Worm (Caenorhabditis elegans): ENCODE results near the gene srd-63.

Gene srd-63

DNA sequence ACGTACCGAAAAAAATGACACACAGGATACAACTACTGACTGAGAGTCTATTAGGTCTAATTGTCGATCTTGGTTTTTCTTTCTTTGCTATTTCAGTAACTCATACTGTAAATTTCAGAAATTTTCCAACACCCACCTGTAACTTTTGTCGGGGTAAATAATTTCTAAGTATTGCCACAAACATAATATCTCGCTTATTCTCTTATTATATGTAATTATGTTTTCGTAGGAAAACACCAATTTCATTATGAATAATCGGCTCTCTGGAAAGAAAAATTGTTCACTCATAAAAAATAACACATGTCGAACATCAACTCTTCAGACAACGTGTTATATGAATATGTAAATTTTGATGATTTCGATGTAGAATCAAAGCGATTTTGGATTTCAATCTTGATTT lies 27.1 kb upstream of the srd-63 start, which contains the start of gene srw-48:
TSS of gene srw-48 (plus strand) at position 301 of the 400 bp plus-strand sequence.
- TF ChIP-seq let-607 (tag; optimal IDR thresholded peaks at IDR 0.05) (no peak), atf-7 (tag; optimal IDR thresholded peaks at IDR 0.05) (no peak), T26A5.8 (tag; optimal IDR thresholded peaks at IDR 0.05) (no peak), bed-1 (GFP tag; IDR thresholded peaks at IDR 0.05) (no peak), ztf-18 (tag; optimal IDR thresholded peaks at IDR 0.05) (no peak)

DNA sequence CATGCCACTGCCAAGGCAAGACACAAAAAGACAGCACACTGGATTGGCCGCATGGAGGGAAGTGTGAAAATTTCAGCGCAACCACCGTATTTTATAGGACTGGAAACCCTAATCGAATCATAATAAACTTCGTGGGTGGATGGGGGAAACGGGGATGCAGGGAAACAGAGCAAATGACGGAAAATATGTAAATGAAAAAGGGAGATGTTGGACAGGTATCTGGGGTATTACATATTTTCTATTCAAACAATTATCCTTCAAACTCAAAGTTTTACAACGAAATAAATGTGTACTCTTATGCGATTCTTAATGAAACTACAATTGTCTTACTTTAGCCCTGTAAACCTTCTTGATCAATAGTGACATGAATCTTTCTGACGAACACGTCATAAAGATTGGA lies 26.1 kb upstream of the srd-63 start, which contains the start of gene F26D2.16:
TSS of gene F26D2.16 (minus strand) at position 101 of the 400 bp plus-strand sequence.
- TF ChIP-seq hmg-20 (GFP tag; IDR thresholded peaks at IDR 0.05): no peak
- no peak for TF ChIP-seq F49E8.2 (tag; optimal IDR thresholded peaks at IDR 0.05; ENCODE audit: insufficient read depth)
- TF ChIP-seq lin-35 (GFP tag; optimal IDR thresholded peaks at IDR 0.05): no peak
- no peak for TF ChIP-seq madf-6 (GFP tag; IDR thresholded peaks at IDR 0.05)
- no peak for TF ChIP-seq let-526 (GFP tag; IDR thresholded peaks at IDR 0.05)
- TF ChIP-seq ceh-100 (GFP tag; IDR thresholded peaks at IDR 0.05): no peak
- no peak for TF ChIP-seq lin-40 (tag; optimal IDR thresholded peaks at IDR 0.05)
- TF ChIP-seq lag-1 (GFP tag; IDR thresholded peaks at IDR 0.05): no peak
- TF ChIP-seq rpc-1 (optimal IDR thresholded peaks at IDR 0.05): no peak
- TF ChIP-seq rpc-1 (tag; optimal IDR thresholded peaks at IDR 0.05): no peak
- no peak for TF ChIP-seq dpff-1 (tag; optimal IDR thresholded peaks at IDR 0.05)
- TF ChIP-seq F52B5.7 (tag; optimal IDR thresholded peaks at IDR 0.05): no peak
- no peak for TF ChIP-seq F57C9.4 (tag; optimal IDR thresholded peaks at IDR 0.05)
- no peak for TF ChIP-seq lsl-1 (GFP tag; optimal IDR thresholded peaks at IDR 0.05)

DNA sequence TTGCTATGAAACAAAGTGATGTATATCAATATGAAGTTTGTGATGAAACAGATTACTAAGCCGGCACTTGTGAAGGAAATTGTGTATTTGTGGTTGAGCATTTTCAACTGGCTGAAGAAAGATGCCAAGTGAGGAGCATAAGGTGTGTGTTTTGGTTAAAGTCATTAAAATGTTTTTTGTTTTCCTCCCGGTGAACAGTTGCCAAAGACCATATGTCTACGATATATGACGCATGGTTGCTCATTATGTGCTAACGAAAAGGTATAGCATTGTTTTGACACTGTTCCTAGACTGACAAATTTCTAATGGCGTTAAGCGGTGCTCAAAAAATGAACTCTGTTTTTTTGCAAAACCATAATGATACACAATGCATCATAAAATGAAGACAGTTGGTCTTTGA lies 23.4 kb upstream of the srd-63 start, which contains the start of gene str-55:
TSS of gene str-55 (minus strand) at position 101 of the 400 bp plus-strand sequence.
- TF ChIP-seq ceh-27 (GFP tag; optimal IDR thresholded peaks at IDR 0.05) (no peak), snpc-4 (GFP tag; optimal IDR thresholded peaks at IDR 0.05) (no peak), snpc-4 (tag; optimal IDR thresholded peaks at IDR 0.05) (no peak), tbp1 (GFP tag; optimal IDR thresholded peaks at IDR 0.05) (no peak), rpc-1 (optimal IDR thresholded peaks at IDR 0.05) (no peak), rpc-1 (tag; optimal IDR thresholded peaks at IDR 0.05) (no peak), fkh-3 (tag; optimal IDR thresholded peaks at IDR 0.05) (no peak), egl-18 (GFP tag; IDR thresholded peaks at IDR 0.05) (no peak), chd-7 (tag; optimal IDR thresholded peaks at IDR 0.05) (no peak), B0261.1 (tag; optimal IDR thresholded peaks at IDR 0.05) (no peak), ztf-6 (GFP tag; IDR thresholded peaks at IDR 0.05) (no peak)

DNA sequence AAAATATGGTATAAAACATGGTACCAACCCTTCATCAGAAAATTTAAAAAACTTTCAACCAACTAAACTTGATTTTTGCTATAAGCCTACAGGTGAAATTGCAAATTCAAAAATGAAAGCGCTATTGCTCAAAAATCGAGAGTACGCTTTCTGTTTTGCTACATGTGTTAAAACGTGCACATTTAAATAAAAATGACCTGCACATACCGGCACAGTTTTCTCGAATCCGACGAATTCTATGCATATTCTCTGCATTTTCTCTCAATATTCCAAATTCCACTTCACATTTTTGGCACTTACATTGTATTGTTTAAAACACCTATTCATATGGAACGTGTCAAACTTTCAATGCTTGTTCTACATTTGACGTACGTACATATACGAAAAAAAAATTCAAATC lies 16.9 kb upstream of the srd-63 start, which contains the start of gene srh-145:
TSS of gene srh-145 (plus strand) at position 193 of the 400 bp plus-strand sequence.
- TF ChIP-seq cebp-1 (GFP tag; IDR thresholded peaks at IDR 0.05) (no peak), cebp-1 (tag; optimal IDR thresholded peaks at IDR 0.05) (no peak), bed-2 (GFP tag; IDR thresholded peaks at IDR 0.05) (no peak), egl-18 (GFP tag; IDR thresholded peaks at IDR 0.05) (no peak), attf-6 (GFP tag; IDR thresholded peaks at IDR 0.05) (no peak), egrh-3 (GFP tag; IDR thresholded peaks at IDR 0.05) (no peak), Y79H2A.3 (GFP tag; conservative IDR thresholded peaks at IDR 0.05) (no peak), hmg-1.2 (GFP tag; IDR thresholded peaks at IDR 0.05) (no peak), fkh-3 (tag; optimal IDR thresholded peaks at IDR 0.05) (no peak)
